Fruit fly (Drosophila melanogaster): Measurements from ENCODE around the gene CG3792.

CG3792 gene

dm6 chr2L:4997401-4998259 lies 20.5 kb downstream of the CG3792 start (continued):
- TF ChIP-seq mirr (GFP tag; optimal IDR thresholded peaks at IDR 0.05) (peak; percentile 99), CG18764 (GFP tag; optimal IDR thresholded peaks at IDR 0.05) (peak; percentile 99), Xbp1 (GFP tag; optimal IDR thresholded peaks at IDR 0.05) (peak; percentile 99), CG33213 (GFP tag; optimal IDR thresholded peaks at IDR 0.05) (peak; percentile 99), CG15514 (GFP tag; optimal IDR thresholded peaks at IDR 0.05) (peak; percentile 93), Neu2 (GFP tag; optimal IDR thresholded peaks at IDR 0.05; ENCODE audit: borderline replicate concordance) (peak; percentile 94), CG9215 (GFP tag; IDR thresholded peaks at IDR 0.05) (peak; percentile 98), NK7.1 (GFP tag; optimal IDR thresholded peaks at IDR 0.05) (peak; percentile 98), CG13287 (GFP tag; IDR thresholded peaks at IDR 0.05; ENCODE audit: partially characterized antibody) (peak; percentile 69), CG7839 (tag; optimal IDR thresholded peaks at IDR 0.05) (peak; percentile 99), D19A (tag; optimal IDR thresholded peaks at IDR 0.05) (peak; percentile 97), CG7786 (GFP tag; optimal IDR thresholded peaks at IDR 0.05) (peak; percentile 99), ro (GFP tag; IDR thresholded peaks at IDR 0.05) (peak; percentile 99), slp2 (GFP tag; optimal IDR thresholded peaks at IDR 0.05) (peak; percentile 99), CG1233 (GFP tag; optimal IDR thresholded peaks at IDR 0.05) (peak; percentile 99), CG2129 (GFP tag; IDR thresholded peaks at IDR 0.05; ENCODE audit: partially characterized antibody) (no peak), luna (GFP tag; optimal IDR thresholded peaks at IDR 0.05) (peak; percentile 98), prd (optimal IDR thresholded peaks at IDR 0.05) (no peak), prd (GFP tag; IDR thresholded peaks at IDR 0.05) (peak; percentile 99), Atf3 (GFP tag; optimal IDR thresholded peaks at IDR 0.05) (peak; percentile 99), CG8388 (GFP tag; optimal IDR thresholded peaks at IDR 0.05) (peak; percentile 98), hb (GFP tag; IDR thresholded peaks at IDR 0.05; ENCODE audit: partially characterized antibody) (peak; percentile 81; the same call in 1 of the 3 replicates), CG17359 (tag; optimal IDR thresholded peaks at IDR 0.05) (peak; percentile 99), CG10565 (GFP tag; optimal IDR thresholded peaks at IDR 0.05) (peak; percentile 97), Max (GFP tag; optimal IDR thresholded peaks at IDR 0.05) (peak; percentile 99), CG10979 (tag; optimal IDR thresholded peaks at IDR 0.05) (peak; percentile 99), HLH54F (GFP tag; optimal IDR thresholded peaks at IDR 0.05) (peak; percentile 99), CG9727 (GFP tag; optimal IDR thresholded peaks at IDR 0.05) (peak; percentile 98), CG12769 (tag; optimal IDR thresholded peaks at IDR 0.05) (peak; percentile 99), Awh (GFP tag; IDR thresholded peaks at IDR 0.05) (peak; percentile 99), NC2α (GFP tag; optimal IDR thresholded peaks at IDR 0.05) (peak; percentile 98), Med (GFP tag) (peak; percentile 100), lilli (GFP tag; optimal IDR thresholded peaks at IDR 0.05) (peak; percentile 99), Nf-YB (GFP tag; optimal IDR thresholded peaks at IDR 0.05) (peak; percentile 90), CTCF (GFP tag; optimal IDR thresholded peaks at IDR 0.05) (peak; percentile 72), CG15696 (tag; optimal IDR thresholded peaks at IDR 0.05) (peak; percentile 97), CG1647 (GFP tag; optimal IDR thresholded peaks at IDR 0.05) (peak; percentile 99), nerfin-1 (tag; optimal IDR thresholded peaks at IDR 0.05) (peak; percentile 97), CG11695 (GFP tag; IDR thresholded peaks at IDR 0.05) (peak; percentile 98), Vsx1 (GFP tag; optimal IDR thresholded peaks at IDR 0.05) (peak; percentile 96), Side (GFP tag; optimal IDR thresholded peaks at IDR 0.05) (peak; percentile 99), inv (GFP tag; IDR thresholded peaks at IDR 0.05; ENCODE audit: partially characterized antibody) (peak; percentile 62), CG3163 (GFP tag; optimal IDR thresholded peaks at IDR 0.05) (peak; percentile 96), row (GFP tag; IDR thresholded peaks at IDR 0.05) (peak; percentile 99), Nf-YA (GFP tag; IDR thresholded peaks at IDR 0.05) (peak; percentile 98), CG11723 (GFP tag; optimal IDR thresholded peaks at IDR 0.05) (peak; percentile 98), CG3065 (GFP tag; optimal IDR thresholded peaks at IDR 0.05) (peak; percentile 98), Blimp-1 (GFP tag; optimal IDR thresholded peaks at IDR 0.05) (peak; percentile 98), CG6175 (GFP tag; IDR thresholded peaks at IDR 0.05) (peak; percentile 98)
